Worm (Caenorhabditis elegans): ENCODE data around the gene ndua-5.

- TF ChIP-seq nhr-237 (tag; optimal IDR thresholded peaks at IDR 0.05) (no peak), unc-39 (tag; optimal IDR thresholded peaks at IDR 0.05) (no peak), mdl-1 (tag; optimal IDR thresholded peaks at IDR 0.05) (no peak), Y55F3AM.14 (GFP tag; optimal IDR thresholded peaks at IDR 0.05) (no peak)
Observed at ce11 chrIV:9566505-9566904, 41.8 kb upstream of the ndua-5 start, which contains the start of gene lron-14.
